Worm (Caenorhabditis elegans) whole organism, young adult: ENCODE data around the gene K06H7.7.

Experiments used
- B0019.2 ChIP-seq: fragments of 200-800 bp; sonication (Bioruptor generic); conservative IDR thresholded peaks from 2 replicates; pipeline ENCODE4 v1.3.6; 2022; ENCODE audit warnings: missing genetic modification reagents, missing genetic modification characterization, missing compliant biosample characterization
- B0336.3 ChIP-seq: fragments of 200-800 bp; sonication (Bioruptor generic); IDR thresholded peaks from 2 replicates; pipeline ENCODE4 v1.3.6; 2022; ENCODE audit warnings: missing genetic modification characterization, missing compliant biosample characterization
- C17E4.6 ChIP-seq: fragments of 200-800 bp; sonication (Bioruptor generic); IDR thresholded peaks from 2 replicates; pipeline ENCODE4 v1.3.6; 2022; ENCODE audit warnings: missing genetic modification reagents, missing genetic modification characterization, missing compliant biosample characterization
- F10E7.11 ChIP-seq: sonication (generic microtip); optimal IDR thresholded peaks from 2 replicates; lab custom pipeline; 2017; ENCODE audit warnings: mild to moderate bottlenecking, missing genetic modification characterization, moderate library complexity, missing compliant biosample characterization
- F33H1.4 ChIP-seq: fragments of 200-800 bp; sonication (Bioruptor generic); IDR thresholded peaks from 2 replicates; pipeline ENCODE4 v1.3.6; 2022; ENCODE audit warnings: missing genetic modification reagents, missing genetic modification characterization, missing compliant biosample characterization
- F49E8.2 ChIP-seq: sonication (generic microtip); optimal IDR thresholded peaks from 3 replicates; lab custom pipeline; 2017; ENCODE audit warnings: missing genetic modification characterization, mild to moderate bottlenecking, missing compliant biosample characterization, antibody characterized with exemption, moderate library complexity; ENCODE audit not compliant: insufficient read depth
- F55B11.4 ChIP-seq: sonication (generic microtip); optimal IDR thresholded peaks from 2 replicates; lab custom pipeline; 2016; ENCODE audit warnings: missing compliant biosample characterization, missing genetic modification characterization, borderline replicate concordance; ENCODE audit not compliant: insufficient read depth
- Y95B8A.8 ChIP-seq: fragments of 200-800 bp; sonication (Bioruptor generic); IDR thresholded peaks from 2 replicates; pipeline ENCODE4 v1.3.6; 2022; ENCODE audit warnings: missing genetic modification reagents, missing genetic modification characterization, missing compliant biosample characterization
- ama-1 ChIP-seq, 3 experiments: fragments of 150-350 bp in 1 of 3; sonication (generic microtip) in 2 of 3; optimal IDR thresholded peaks; 2 replicates each; lab custom pipeline; 2014 to 2018; ENCODE audit warnings: missing biosample characterization in 2 of 3, missing genetic modification characterization in 2 of 3, missing genetic modification reagents in 2 of 3
- athp-1 ChIP-seq: sonication (generic microtip); optimal IDR thresholded peaks from 2 replicates; lab custom pipeline; 2017; ENCODE audit warnings: mild to moderate bottlenecking, missing genetic modification characterization, missing compliant biosample characterization
- attf-3 ChIP-seq: fragments of 200-800 bp; sonication (Bioruptor generic); conservative IDR thresholded peaks from 2 replicates; pipeline ENCODE4 v1.3.6; 2022; ENCODE audit warnings: missing genetic modification reagents, missing genetic modification characterization, missing compliant biosample characterization
- attf-5 ChIP-seq: fragments of 200-800 bp; sonication (Bioruptor generic); optimal IDR thresholded peaks from 2 replicates; lab custom pipeline; 2018; ENCODE audit warnings: mild to moderate bottlenecking, missing genetic modification characterization, missing compliant biosample characterization
- ceh-27 ChIP-seq: fragments of 200-800 bp; sonication (Bioruptor generic); optimal IDR thresholded peaks from 2 replicates; lab custom pipeline; 2018; ENCODE audit warnings: mild to moderate bottlenecking, missing genetic modification characterization, moderate library complexity, missing compliant biosample characterization
- ceh-58 ChIP-seq: fragments of 200-800 bp; sonication (Bioruptor generic); IDR thresholded peaks from 2 replicates; pipeline ENCODE4 v1.3.6; 2022; ENCODE audit warnings: missing genetic modification characterization, missing compliant biosample characterization
- ceh-91 ChIP-seq: fragments of 200-800 bp; sonication (Bioruptor generic); IDR thresholded peaks from 2 replicates; pipeline ENCODE4 v1.3.6; 2022; ENCODE audit warnings: missing genetic modification reagents, missing genetic modification characterization, missing compliant biosample characterization
- dox-1 ChIP-seq: fragments of 200-800 bp; sonication (Bioruptor generic); IDR thresholded peaks from 2 replicates; pipeline ENCODE4 v1.3.6; 2022; ENCODE audit warnings: missing genetic modification reagents, missing genetic modification characterization, missing compliant biosample characterization
- dpff-1 ChIP-seq: sonication (generic microtip); optimal IDR thresholded peaks from 2 replicates; lab custom pipeline; 2017; ENCODE audit warnings: mild to moderate bottlenecking, missing genetic modification characterization, missing compliant biosample characterization
- dpl-1 ChIP-seq: fragments of 150-350 bp; optimal IDR thresholded peaks from 2 replicates; lab custom pipeline; 2014; ENCODE audit warnings: missing biosample characterization, missing genetic modification reagents, missing genetic modification characterization
- efl-1 ChIP-seq: fragments of 150-350 bp; optimal IDR thresholded peaks from 2 replicates; lab custom pipeline; 2014; ENCODE audit warnings: missing biosample characterization, missing genetic modification reagents, missing genetic modification characterization
- hlh-12 ChIP-seq: sonication (generic microtip); optimal IDR thresholded peaks from 2 replicates; lab custom pipeline; 2016; ENCODE audit warnings: missing genetic modification characterization, missing compliant biosample characterization
- hlh-26 ChIP-seq: fragments of 200-800 bp; sonication (Bioruptor generic); conservative IDR thresholded peaks from 2 replicates; pipeline ENCODE4 v1.3.6; 2022; ENCODE audit warnings: missing genetic modification reagents, missing genetic modification characterization, missing compliant biosample characterization
- hsf-1 ChIP-seq: fragments of 200-800 bp; sonication (Bioruptor generic); IDR thresholded peaks from 2 replicates; pipeline ENCODE4 v1.3.6; 2022; ENCODE audit warnings: missing genetic modification reagents, missing genetic modification characterization, missing compliant biosample characterization
- lin-35 ChIP-seq, 3 experiments: fragments of 150-350 bp in 2 of 3; sonication (generic microtip) in 1 of 3; optimal IDR thresholded peaks; 2 replicates each; lab custom pipeline; 2014 to 2018; ENCODE audit warnings: missing biosample characterization in 3 of 3, missing genetic modification characterization in 3 of 3, missing genetic modification reagents in 3 of 3
- lin-54 ChIP-seq: fragments of 200-800 bp; sonication (Bioruptor generic); optimal IDR thresholded peaks from 2 replicates; lab custom pipeline; 2018; ENCODE audit warnings: mild to moderate bottlenecking, missing genetic modification characterization, missing compliant biosample characterization
- lir-1 ChIP-seq: fragments of 200-800 bp; sonication (Bioruptor generic); conservative IDR thresholded peaks from 2 replicates; pipeline ENCODE4 v1.3.6; 2022; ENCODE audit warnings: missing genetic modification reagents, missing genetic modification characterization, missing compliant biosample characterization
- lsl-1 ChIP-seq: fragments of 200-800 bp; sonication (Bioruptor generic); optimal IDR thresholded peaks from 2 replicates; lab custom pipeline; 2018; ENCODE audit warnings: mild to moderate bottlenecking, missing genetic modification characterization, moderate library complexity, missing compliant biosample characterization
- madf-3 ChIP-seq: fragments of 200-800 bp; sonication (Bioruptor generic); IDR thresholded peaks from 2 replicates; pipeline ENCODE4 v1.3.6; 2022; ENCODE audit warnings: missing genetic modification reagents, missing genetic modification characterization, missing compliant biosample characterization
- madf-6 ChIP-seq: fragments of 200-800 bp; sonication (Bioruptor generic); IDR thresholded peaks from 2 replicates; pipeline ENCODE4 v1.3.6; 2022; ENCODE audit warnings: missing genetic modification reagents, missing genetic modification characterization, missing compliant biosample characterization
- madf-8 ChIP-seq: fragments of 200-800 bp; sonication (Bioruptor generic); conservative IDR thresholded peaks from 2 replicates; pipeline ENCODE4 v1.3.6; 2022; ENCODE audit warnings: missing genetic modification reagents, missing genetic modification characterization, missing compliant biosample characterization
- mcd-1 ChIP-seq: fragments of 200-800 bp; sonication (Bioruptor generic); IDR thresholded peaks from 2 replicates; pipeline ENCODE4 v1.3.6; 2022; ENCODE audit warnings: missing genetic modification reagents, missing genetic modification characterization, missing compliant biosample characterization
- nhr-80 ChIP-seq: sonication (generic microtip); optimal IDR thresholded peaks from 2 replicates; lab custom pipeline; 2016; ENCODE audit warnings: missing genetic modification characterization, missing compliant biosample characterization
- pbrm-1 ChIP-seq: fragments of 200-800 bp; sonication (Bioruptor generic); IDR thresholded peaks from 2 replicates; pipeline ENCODE4 v1.3.6; 2022; ENCODE audit warnings: missing genetic modification reagents, missing genetic modification characterization, missing compliant biosample characterization
- rcor-1 ChIP-seq: fragments of 200-800 bp; sonication (Bioruptor generic); IDR thresholded peaks from 2 replicates; pipeline ENCODE4 v1.3.6; 2022; ENCODE audit warnings: missing genetic modification reagents, missing genetic modification characterization, missing compliant biosample characterization
- rpc-1 ChIP-seq, 2 experiments: fragments of 150-350 bp in 1 of 2; sonication (generic microtip) in 1 of 2; optimal IDR thresholded peaks; 2 replicates each; lab custom pipeline; 2014 to 2018; ENCODE audit warnings: missing biosample characterization in 1 of 2, missing genetic modification characterization in 1 of 2, missing genetic modification reagents in 1 of 2, missing genotype in 1 of 2
- snpc-1.1 ChIP-seq: sonication (generic microtip); optimal IDR thresholded peaks from 2 replicates; lab custom pipeline; 2017; ENCODE audit warnings: missing genetic modification characterization, mild to moderate bottlenecking, missing compliant biosample characterization, antibody characterized with exemption, moderate library complexity, missing genotype, missing genetic modification reagents; ENCODE audit not compliant: insufficient read depth
- snpc-3.4 ChIP-seq: sonication (generic microtip); optimal IDR thresholded peaks from 2 replicates; lab custom pipeline; 2017; ENCODE audit warnings: missing genetic modification characterization, mild to moderate bottlenecking, missing compliant biosample characterization, antibody characterized with exemption, moderate library complexity, missing genotype, missing genetic modification reagents
- snpc-4 ChIP-seq, 5 experiments: fragments of 150-350 bp in 1 of 5; sonication (generic microtip) in 4 of 5; optimal IDR thresholded peaks; 2 replicates each; lab custom pipeline; 2014 to 2018; ENCODE audit warnings: missing genetic modification characterization in 5 of 5, missing biosample characterization in 3 of 5, antibody characterized with exemption in 2 of 5, mild to moderate bottlenecking in 2 of 5, missing compliant biosample characterization in 2 of 5, missing genotype in 2 of 5, moderate library complexity in 2 of 5, missing genetic modification reagents in 1 of 5
- tbp1 ChIP-seq: fragments of 200-800 bp; sonication (Bioruptor generic); optimal IDR thresholded peaks from 2 replicates; lab custom pipeline; 2018; ENCODE audit warnings: mild to moderate bottlenecking, missing genetic modification characterization, missing compliant biosample characterization
- tlf-1 ChIP-seq: fragments of 200-800 bp; sonication (Bioruptor generic); optimal IDR thresholded peaks from 2 replicates; lab custom pipeline; 2018; ENCODE audit warnings: mild to moderate bottlenecking, missing genetic modification characterization, missing compliant biosample characterization
- unc-130 ChIP-seq: sonication (generic microtip); optimal IDR thresholded peaks from 2 replicates; lab custom pipeline; 2016; ENCODE audit warnings: missing genetic modification reagents, missing genetic modification characterization, missing compliant biosample characterization
- zfh-2 ChIP-seq: fragments of 200-800 bp; sonication (Bioruptor generic); conservative IDR thresholded peaks from 2 replicates; pipeline ENCODE4 v1.3.6; 2022; ENCODE audit warnings: missing genetic modification reagents, missing genetic modification characterization, missing compliant biosample characterization
- ztf-18 ChIP-seq: sonication (generic microtip); optimal IDR thresholded peaks from 2 replicates; lab custom pipeline; 2016; ENCODE audit warnings: missing genotype, mild to moderate bottlenecking, missing genetic modification characterization, missing compliant biosample characterization
- ztf-22 ChIP-seq: fragments of 200-800 bp; sonication (Bioruptor generic); optimal IDR thresholded peaks from 2 replicates; lab custom pipeline; 2018; ENCODE audit warnings: mild to moderate bottlenecking, missing genetic modification characterization, moderate library complexity, missing compliant biosample characterization
- ztf-25 ChIP-seq: fragments of 200-800 bp; sonication (Bioruptor generic); IDR thresholded peaks from 2 replicates; pipeline ENCODE4 v1.3.6; 2022; ENCODE audit warnings: missing genetic modification reagents, missing genetic modification characterization, missing compliant biosample characterization
- ztf-3 ChIP-seq: fragments of 200-800 bp; sonication (Bioruptor generic); optimal IDR thresholded peaks from 2 replicates; lab custom pipeline; 2018; ENCODE audit warnings: mild to moderate bottlenecking, missing genetic modification characterization, missing compliant biosample characterization

K06H7.7 gene

ce11 chrIII:8105771-8106170 is 20.5 kb upstream of the K06H7.7 start:
- TF ChIP-seq ztf-25: no peak
- TF ChIP-seq, all 124 proteins: peak for 0

ce11 chrIII:8100960-8101359 is 15.7 kb upstream of the K06H7.7 start, which contains the start of gene plk-1:
TSS of gene plk-1 (plus strand) at chrIII:8101348.
- peak; percentile 84 for TF ChIP-seq B0019.2 (GFP tag; lab: Robert Waterston, UW)
- TF ChIP-seq hsf-1 (GFP tag; lab: Robert Waterston, UW): peak; percentile 70
- peak; percentile 94 for TF ChIP-seq ceh-91 (GFP tag; lab: Robert Waterston, UW)
- TF ChIP-seq efl-1 (GFP tag; lab: Kevin White, UChicago): peak; percentile 98
- TF ChIP-seq hlh-12 (tag; lab: Kevin White, UChicago): no peak
- no peak for TF ChIP-seq F55B11.4 (tag; lab: Kevin White, UChicago)
- TF ChIP-seq rcor-1: peak; percentile 24; the same call in 1 of the 2 replicates
- TF ChIP-seq madf-3 (GFP tag; lab: Robert Waterston, UW): peak; percentile 86
- TF ChIP-seq Y95B8A.8: peak; percentile 55; the same call in 1 of the 2 replicates
- no peak for TF ChIP-seq hlh-26 (GFP tag; lab: Robert Waterston, UW)
- no peak for TF ChIP-seq ztf-3
- TF ChIP-seq attf-3: peak; percentile 54
- TF ChIP-seq nhr-80 (tag; lab: Kevin White, UChicago): peak; percentile 10
- peak; percentile 52; the same call in 1 of the 2 replicates for TF ChIP-seq B0336.3 (GFP tag; lab: Robert Waterston, UW)
- no peak for TF ChIP-seq rpc-1 (optimal IDR thresholded peaks at IDR 0.05; lab: Kevin White, UChicago)
- no peak for TF ChIP-seq rpc-1 (tag; optimal IDR thresholded peaks at IDR 0.05; lab: Kevin White, UChicago)
- TF ChIP-seq ama-1 (optimal IDR thresholded peaks at IDR 0.05; lab: Kevin White, UChicago): no peak
- TF ChIP-seq ama-1 (GFP tag; optimal IDR thresholded peaks at IDR 0.05; lab: Kevin White, UChicago): no peak
- peak; percentile 80 for TF ChIP-seq lsl-1 (GFP tag; lab: Kevin White, UChicago)
- TF ChIP-seq dox-1 (GFP tag; lab: Robert Waterston, UW): peak; percentile 85
- TF ChIP-seq lir-1 (GFP tag; lab: Robert Waterston, UW): no peak
- no peak for TF ChIP-seq ceh-27
- peak; percentile 69 for TF ChIP-seq F49E8.2 (tag; lab: Kevin White, UChicago)
- TF ChIP-seq F10E7.11 (tag; lab: Kevin White, UChicago): no peak
- peak; percentile 95 for TF ChIP-seq F33H1.4 (GFP tag; lab: Robert Waterston, UW)
- no peak for TF ChIP-seq attf-5
- TF ChIP-seq snpc-4 (GFP tag; optimal IDR thresholded peaks at IDR 0.05; lab: Kevin White, UChicago): peak; percentile 29
- peak in 2 of 4 experiments; percentile 34 to 40 for TF ChIP-seq snpc-4 (tag; optimal IDR thresholded peaks at IDR 0.05; lab: Kevin White, UChicago)
- peak; percentile 65 for TF ChIP-seq pbrm-1 (GFP tag; lab: Robert Waterston, UW)
- TF ChIP-seq dpl-1 (GFP tag; lab: Kevin White, UChicago): peak; percentile 94
- TF ChIP-seq tlf-1 (GFP tag; lab: Kevin White, UChicago): peak; percentile 88
- TF ChIP-seq snpc-1.1 (tag; lab: Kevin White, UChicago): peak; percentile 24
- peak; percentile 87 for TF ChIP-seq snpc-3.4 (tag; lab: Kevin White, UChicago)
- no peak for TF ChIP-seq ceh-58 (GFP tag; lab: Robert Waterston, UW)
- TF ChIP-seq lin-54 (GFP tag; lab: Kevin White, UChicago): peak; percentile 86
- TF ChIP-seq dpff-1: no peak
- peak; percentile 93 for TF ChIP-seq madf-8
- peak; percentile 8 for TF ChIP-seq ztf-18 (tag; lab: Kevin White, UChicago)
- peak; percentile 97 for TF ChIP-seq madf-6
- TF ChIP-seq zfh-2: no peak
- TF ChIP-seq mcd-1 (GFP tag; lab: Robert Waterston, UW): peak; percentile 54
- TF ChIP-seq unc-130: peak; percentile 77
- peak; percentile 49 for TF ChIP-seq tbp1 (GFP tag; lab: Kevin White, UChicago)
- no peak for TF ChIP-seq ztf-22 (GFP tag; lab: Kevin White, UChicago)
- TF ChIP-seq C17E4.6: peak; percentile 69; the same call in 1 of the 2 replicates
- peak; percentile 33 for TF ChIP-seq athp-1 (tag; lab: Kevin White, UChicago)
- TF ChIP-seq lin-35 (GFP tag; optimal IDR thresholded peaks at IDR 0.05; lab: Kevin White, UChicago): peak in 2 of 3 experiments; percentile 46 to 52
